Fruit fly (Drosophila melanogaster) whole organism, embryonic: Measurements from ENCODE around the gene nonC.
A peak's percentile ranks its signal among the peaks of the same experiment; 100 is the strongest.

ENCODE experiments used
- Aef1 ChIP-seq: fragments of 200-800 bp; sonication (Bioruptor generic); IDR thresholded peaks from 3 replicates; pipeline ENCODE4 v1.3.6; 2022; ENCODE audit warnings: missing biosample characterization, missing genetic modification characterization
- Bteb2 ChIP-seq: fragments of 200-800 bp; sonication (Bioruptor generic); optimal IDR thresholded peaks from 2 replicates; lab custom pipeline; 2016; ENCODE audit warnings: missing biosample characterization, missing genetic modification characterization
- CG10321 ChIP-seq: fragments of 200-800 bp; sonication (Bioruptor generic); IDR thresholded peaks from 2 replicates; pipeline ENCODE4 v1.3.6; 2022; ENCODE audit warnings: missing biosample characterization, missing genetic modification characterization
- CG11085 ChIP-seq: fragments of 200-800 bp; sonication (Bioruptor generic); IDR thresholded peaks from 2 replicates; pipeline ENCODE4 v1.3.6; 2022; ENCODE audit warnings: missing biosample characterization, missing genetic modification characterization
- CG12219 ChIP-seq: fragments of 200-800 bp; sonication (Bioruptor generic); optimal IDR thresholded peaks from 3 replicates; lab custom pipeline; 2018; ENCODE audit warnings: missing biosample characterization, mild to moderate bottlenecking, missing genetic modification characterization
- CG14441 ChIP-seq: fragments of 200-800 bp; sonication (Bioruptor generic); IDR thresholded peaks from 2 replicates; pipeline ENCODE4 v1.3.6; 2022; ENCODE audit warnings: missing biosample characterization, missing genetic modification characterization
- CG14667 ChIP-seq: fragments of 200-800 bp; sonication (Bioruptor generic); IDR thresholded peaks from 2 replicates; pipeline ENCODE4 v1.3.6; 2022; ENCODE audit warnings: missing biosample characterization, missing genetic modification characterization
- CG16779 ChIP-seq: fragments of 200-800 bp; sonication (Bioruptor generic); IDR thresholded peaks from 2 replicates; pipeline ENCODE4 v1.3.6; 2022; ENCODE audit warnings: missing biosample characterization, missing genetic modification characterization
- CG17359 ChIP-seq: fragments of 200-800 bp; sonication (Bioruptor generic); optimal IDR thresholded peaks from 3 replicates; lab custom pipeline; 2018; ENCODE audit warnings: missing biosample characterization, mild to moderate bottlenecking, missing genetic modification characterization, moderate library complexity
- CG17829 ChIP-seq: fragments of 200-800 bp; optimal IDR thresholded peaks from 2 replicates; lab custom pipeline; 2019; ENCODE audit warnings: missing biosample characterization, mild to moderate bottlenecking, missing genetic modification characterization, moderate library complexity
- CG2129 ChIP-seq: fragments of 200-800 bp; sonication (Bioruptor generic); IDR thresholded peaks from 2 replicates; pipeline ENCODE4 v1.3.6; 2022; ENCODE audit warnings: missing biosample characterization, missing genetic modification characterization; ENCODE audit not compliant: partially characterized antibody
- CG2712 ChIP-seq: fragments of 200-800 bp; optimal IDR thresholded peaks from 3 replicates; lab custom pipeline; 2019; ENCODE audit warnings: missing biosample characterization, mild to moderate bottlenecking, missing genetic modification characterization, moderate library complexity
- CG4404 ChIP-seq: fragments of 200-800 bp; sonication (Bioruptor generic); IDR thresholded peaks from 2 replicates; pipeline ENCODE4 v1.3.6; 2022; ENCODE audit warnings: missing biosample characterization, missing genetic modification characterization
- CG4617 ChIP-seq: fragments of 200-800 bp; sonication (Bioruptor generic); optimal IDR thresholded peaks from 3 replicates; lab custom pipeline; 2016; ENCODE audit warnings: missing biosample characterization, missing genetic modification characterization, borderline replicate concordance
- CG6254 ChIP-seq: fragments of 200-800 bp; sonication (Bioruptor generic); optimal IDR thresholded peaks from 3 replicates; lab custom pipeline; 2017; ENCODE audit warnings: mild to moderate bottlenecking, missing biosample characterization, missing genetic modification reagents, missing genetic modification characterization
- CG6654 ChIP-seq: fragments of 200-800 bp; sonication (Bioruptor generic); optimal IDR thresholded peaks from 2 replicates; lab custom pipeline; 2017; ENCODE audit warnings: missing biosample characterization, mild to moderate bottlenecking, missing genetic modification characterization
- CG7839 ChIP-seq: fragments of 200-800 bp; sonication (Bioruptor generic); optimal IDR thresholded peaks from 3 replicates; lab custom pipeline; 2018; ENCODE audit warnings: missing biosample characterization, mild to moderate bottlenecking, missing genetic modification characterization, moderate library complexity
- CG7987 ChIP-seq: fragments of 200-800 bp; sonication (Bioruptor generic); optimal IDR thresholded peaks from 2 replicates; lab custom pipeline; 2018; ENCODE audit warnings: missing biosample characterization, mild to moderate bottlenecking, missing genetic modification characterization, moderate library complexity
- CG8281 ChIP-seq: fragments of 200-800 bp; sonication (Bioruptor generic); optimal IDR thresholded peaks from 2 replicates; lab custom pipeline; 2018; ENCODE audit warnings: missing biosample characterization, mild to moderate bottlenecking, missing genetic modification characterization, moderate library complexity
- CG8388 ChIP-seq: fragments of 200-800 bp; sonication (Bioruptor generic); optimal IDR thresholded peaks from 2 replicates; lab custom pipeline; 2019; ENCODE audit warnings: missing biosample characterization, mild to moderate bottlenecking, missing genetic modification characterization, moderate library complexity
- CG9215 ChIP-seq: fragments of 200-800 bp; sonication (Bioruptor generic); IDR thresholded peaks from 2 replicates; pipeline ENCODE4 v1.3.6; 2022; ENCODE audit warnings: missing biosample characterization, missing genetic modification characterization
- E2f1 ChIP-seq: fragments of 200-800 bp; sonication (Bioruptor generic); IDR thresholded peaks from 2 replicates; pipeline ENCODE4 v1.3.6; 2022; ENCODE audit warnings: missing biosample characterization, missing genetic modification characterization
- H2.0 ChIP-seq: fragments of 200-800 bp; sonication (Bioruptor generic); IDR thresholded peaks from 2 replicates; pipeline ENCODE4 v1.3.6; 2022; ENCODE audit warnings: missing biosample characterization, missing genetic modification characterization
- Hmr ChIP-seq: fragments of 200-800 bp; sonication (Bioruptor generic); optimal IDR thresholded peaks from 3 replicates; lab custom pipeline; 2017; ENCODE audit warnings: mild to moderate bottlenecking, missing biosample characterization, missing genetic modification reagents, missing genetic modification characterization
- Hr39 ChIP-seq: fragments of >200 bp; optimal IDR thresholded peaks from 2 replicates; lab custom pipeline; 2017
- Lpt ChIP-seq: fragments of >200 bp; optimal IDR thresholded peaks from 2 replicates; lab custom pipeline; 2018; ENCODE audit warnings: missing biosample characterization, missing genetic modification characterization
- Max ChIP-seq: fragments of 200-800 bp; sonication (Bioruptor generic); optimal IDR thresholded peaks from 2 replicates; lab custom pipeline; 2016; ENCODE audit warnings: missing biosample characterization, mild to moderate bottlenecking, missing genetic modification characterization
- NC2α ChIP-seq: fragments of 200-800 bp; sonication (Bioruptor generic); optimal IDR thresholded peaks from 2 replicates; lab custom pipeline; 2016; ENCODE audit warnings: missing biosample characterization, missing genetic modification characterization
- Nf-YC ChIP-seq: fragments of 200-800 bp; optimal IDR thresholded peaks from 3 replicates; lab custom pipeline; 2019; ENCODE audit warnings: missing biosample characterization, mild to moderate bottlenecking, missing genetic modification characterization, moderate library complexity
- abd-A ChIP-seq: fragments of 200-800 bp; sonication (Bioruptor generic); optimal IDR thresholded peaks from 3 replicates; lab custom pipeline; 2019; ENCODE audit warnings: missing biosample characterization, mild to moderate bottlenecking, missing genetic modification characterization, moderate library complexity
- bab2 ChIP-seq: fragments of 200-800 bp; sonication (Bioruptor generic); optimal IDR thresholded peaks from 2 replicates; lab custom pipeline; 2016; ENCODE audit warnings: missing biosample characterization, missing genetic modification characterization
- bbx ChIP-seq: fragments of 200-800 bp; sonication (Bioruptor generic); IDR thresholded peaks from 2 replicates; pipeline ENCODE4 v1.3.6; 2022; ENCODE audit warnings: missing biosample characterization, missing genetic modification characterization; ENCODE audit not compliant: partially characterized antibody
- ci ChIP-seq: fragments of 200-800 bp; sonication (Bioruptor generic); IDR thresholded peaks from 3 replicates; pipeline ENCODE4 v1.3.6; 2022; ENCODE audit warnings: missing biosample characterization, missing genetic modification characterization
- danr ChIP-seq: fragments of 200-800 bp; sonication (Bioruptor generic); IDR thresholded peaks from 2 replicates; pipeline ENCODE4 v1.3.6; 2022; ENCODE audit warnings: missing biosample characterization, missing genetic modification characterization
- exex ChIP-seq: fragments of 200-800 bp; sonication (Bioruptor generic); optimal IDR thresholded peaks from 4 replicates; lab custom pipeline; 2018; ENCODE audit warnings: missing biosample characterization, mild to moderate bottlenecking, missing genetic modification characterization, moderate library complexity
- fd3F ChIP-seq: fragments of 200-800 bp; sonication (Bioruptor generic); optimal IDR thresholded peaks from 2 replicates; lab custom pipeline; 2018; ENCODE audit warnings: missing biosample characterization, mild to moderate bottlenecking, missing genetic modification characterization, moderate library complexity
- grn ChIP-seq: fragments of 200-800 bp; sonication (Bioruptor generic); optimal IDR thresholded peaks from 3 replicates; lab custom pipeline; 2017; ENCODE audit warnings: missing biosample characterization, missing genetic modification characterization
- kah ChIP-seq: fragments of 200-800 bp; sonication (Bioruptor generic); optimal IDR thresholded peaks from 2 replicates; lab custom pipeline; 2018; ENCODE audit warnings: missing biosample characterization, mild to moderate bottlenecking, missing genetic modification characterization
- lmd ChIP-seq: fragments of 200-800 bp; sonication (Bioruptor generic); IDR thresholded peaks from 2 replicates; pipeline ENCODE4 v1.3.6; 2022; ENCODE audit warnings: missing biosample characterization, missing genetic modification characterization
- mld ChIP-seq: fragments of 200-800 bp; sonication (Bioruptor generic); IDR thresholded peaks from 3 replicates; pipeline ENCODE4 v1.3.6; 2022; ENCODE audit warnings: missing biosample characterization, missing genetic modification characterization; ENCODE audit not compliant: partially characterized antibody
- phol ChIP-seq: fragments of 200-800 bp; sonication (Bioruptor generic); optimal IDR thresholded peaks from 3 replicates; lab custom pipeline; 2018; ENCODE audit warnings: missing biosample characterization, mild to moderate bottlenecking, missing genetic modification characterization, moderate library complexity
- ro ChIP-seq: fragments of 200-800 bp; sonication (Bioruptor generic); IDR thresholded peaks from 2 replicates; pipeline ENCODE4 v1.3.6; 2022; ENCODE audit warnings: missing biosample characterization, missing genetic modification characterization
- run ChIP-seq: fragments of 200-800 bp; sonication (Bioruptor generic); optimal IDR thresholded peaks from 3 replicates; lab custom pipeline; 2018; ENCODE audit warnings: missing biosample characterization, mild to moderate bottlenecking, missing genetic modification characterization
- tll ChIP-seq, 2 experiments: fragments of 200-800 bp in 1 of 2; fragments of >200 bp in 1 of 2; sonication (Bioruptor generic) in 1 of 2; optimal IDR thresholded peaks; 2 replicates each; lab custom pipeline; 2017 to 2019; ENCODE audit warnings: missing biosample characterization in 2 of 2, missing genetic modification characterization in 2 of 2, mild to moderate bottlenecking in 1 of 2, moderate library complexity in 1 of 2
- toy ChIP-seq: fragments of 200-800 bp; sonication (Bioruptor generic); IDR thresholded peaks from 2 replicates; pipeline ENCODE4 v1.3.6; 2022; ENCODE audit warnings: missing biosample characterization, missing genetic modification characterization
- tx ChIP-seq: fragments of 200-800 bp; sonication (Bioruptor generic); optimal IDR thresholded peaks from 2 replicates; lab custom pipeline; 2016; ENCODE audit warnings: missing biosample characterization, missing genetic modification characterization
- vvl ChIP-seq: fragments of 200-800 bp; sonication (Bioruptor generic); IDR thresholded peaks from 2 replicates; pipeline ENCODE4 v1.3.6; 2022; ENCODE audit warnings: missing biosample characterization, missing genetic modification characterization
- wdn ChIP-seq: fragments of 200-800 bp; sonication (Bioruptor generic); IDR thresholded peaks from 2 replicates; pipeline ENCODE4 v1.3.6; 2022; ENCODE audit warnings: missing biosample characterization, missing genetic modification characterization
- zfh2 ChIP-seq: fragments of 200-800 bp; sonication (Bioruptor generic); optimal IDR thresholded peaks from 2 replicates; lab custom pipeline; 2016; ENCODE audit warnings: missing biosample characterization, missing genetic modification characterization

nonC gene

DNA sequence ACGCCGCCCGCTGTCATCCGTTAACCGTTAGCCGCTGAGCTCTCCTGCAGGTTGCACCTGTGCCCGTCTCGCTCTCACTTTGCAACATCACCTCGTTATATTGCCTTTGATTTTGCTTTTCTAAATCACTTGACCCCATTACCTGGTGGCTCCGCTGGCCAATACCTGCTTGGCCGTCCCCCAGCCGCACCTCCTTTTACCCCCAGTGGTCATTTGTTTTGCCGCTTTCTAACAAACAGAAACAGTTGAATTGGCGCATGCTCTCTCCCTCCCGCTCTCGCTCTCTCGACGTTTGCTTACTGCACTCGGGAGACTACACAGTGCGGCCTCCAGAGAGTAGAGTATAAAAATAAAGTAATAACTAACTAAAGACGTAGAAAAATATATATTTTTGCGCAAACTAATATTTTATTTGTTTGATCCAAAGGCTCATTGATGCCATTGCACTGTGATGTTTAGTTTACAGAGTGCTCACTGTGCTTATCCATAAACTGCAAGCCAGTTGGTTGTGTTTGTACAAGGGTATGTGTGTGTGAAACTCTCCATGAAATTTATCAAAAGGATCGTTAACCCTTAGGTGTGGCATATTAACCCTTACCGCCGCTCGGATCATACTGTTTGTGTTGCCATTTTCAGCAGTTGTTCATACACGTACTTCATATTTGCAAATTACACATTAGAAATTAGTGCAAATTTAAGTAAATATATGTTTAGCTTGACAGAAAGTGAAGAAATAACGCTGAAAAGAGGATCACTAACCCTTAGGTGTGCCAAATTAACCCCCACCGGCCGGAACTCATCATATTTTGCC, 19.6 kb upstream of the nonC start (continued):
- TF ChIP-seq bbx (GFP tag; lab: Robert Waterston, UW) = no peak; the same call in 1 of the 2 replicates
- peak; percentile 3 for TF ChIP-seq CG6654 (GFP tag; lab: Kevin White, UChicago)
- TF ChIP-seq CG8388 (GFP tag; lab: Kevin White, UChicago) = no peak
- no peak for TF ChIP-seq CG6254 (GFP tag; lab: Kevin White, UChicago)
- peak; percentile 79 for TF ChIP-seq CG17829 (tag; lab: Kevin White, UChicago)
- TF ChIP-seq kah = no peak
- TF ChIP-seq danr (GFP tag; lab: Robert Waterston, UW) = 0 out of 2 replicates have a peak, but pooled peaks have one; percentile 47
- no peak for TF ChIP-seq tll (GFP tag; optimal IDR thresholded peaks at IDR 0.05; lab: Kevin White, UChicago)
- TF ChIP-seq H2.0 (GFP tag; lab: Robert Waterston, UW) = peak; percentile 87
- TF ChIP-seq CG8281 = peak; percentile 1
- no peak for TF ChIP-seq CG2129 (GFP tag; lab: Robert Waterston, UW)
- TF ChIP-seq Nf-YC (tag; lab: Kevin White, UChicago) = no peak
- peak; percentile 97 for TF ChIP-seq ci (GFP tag; lab: Robert Waterston, UW)
- peak; percentile 88 for TF ChIP-seq CG14441
- no peak for TF ChIP-seq Lpt (GFP tag; lab: Kevin White, UChicago)
- TF ChIP-seq CG4404 = peak; percentile 77
- TF ChIP-seq ro (GFP tag; lab: Robert Waterston, UW) = peak; percentile 50; the same call in 1 of the 2 replicates
- peak; percentile 48; the same call in 1 of the 2 replicates for TF ChIP-seq wdn (GFP tag; lab: Robert Waterston, UW)
- TF ChIP-seq Max (GFP tag; lab: Kevin White, UChicago) = peak; percentile 71
- TF ChIP-seq CG12219 (GFP tag; lab: Kevin White, UChicago) = peak; percentile 68
- peak; percentile 29 for TF ChIP-seq NC2α
- peak; percentile 87 for TF ChIP-seq Aef1
- TF ChIP-seq fd3F (GFP tag; lab: Kevin White, UChicago) = peak; percentile 18
- no peak for TF ChIP-seq mld
- TF ChIP-seq tx (GFP tag; lab: Kevin White, UChicago) = peak; percentile 42
- TF ChIP-seq CG14667 = peak; percentile 84
- TF ChIP-seq vvl (GFP tag; lab: Robert Waterston, UW) = peak; percentile 95
- peak; percentile 83 for TF ChIP-seq E2f1 (GFP tag; lab: Robert Waterston, UW)
- TF ChIP-seq Hmr (GFP tag; lab: Kevin White, UChicago) = no peak
- TF ChIP-seq CG9215 = peak; percentile 78
- TF ChIP-seq zfh2 (GFP tag; lab: Kevin White, UChicago) = peak; percentile 43
- no peak for TF ChIP-seq CG7839
- peak; percentile 84 for TF ChIP-seq CG2712 (tag; lab: Kevin White, UChicago)
- TF ChIP-seq CG11085 (GFP tag; lab: Robert Waterston, UW) = peak; percentile 73
- TF ChIP-seq Hr39 (lab: Kevin White, UChicago) = no peak
- no peak for TF ChIP-seq abd-A
- TF ChIP-seq toy (GFP tag; lab: Robert Waterston, UW) = peak; percentile 69; the same call in 1 of the 2 replicates
- TF ChIP-seq CG4617 (GFP tag; lab: Kevin White, UChicago) = peak; percentile 50
- peak; percentile 27; the same call in 1 of the 2 replicates for TF ChIP-seq CG16779 (GFP tag; lab: Robert Waterston, UW)
- peak; percentile 75 for TF ChIP-seq Bteb2 (GFP tag; lab: Kevin White, UChicago)
- TF ChIP-seq phol (tag; lab: Kevin White, UChicago) = peak; percentile 65
- TF ChIP-seq exex (tag; lab: Kevin White, UChicago) = peak; percentile 23
- TF ChIP-seq bab2 (GFP tag; lab: Kevin White, UChicago) = peak; percentile 73
- peak; percentile 12 for TF ChIP-seq CG7987 (GFP tag; lab: Kevin White, UChicago)
- no peak for TF ChIP-seq CG10321 (GFP tag; lab: Robert Waterston, UW)
- no peak for TF ChIP-seq grn
- peak; percentile 81 for TF ChIP-seq CG17359 (tag; lab: Kevin White, UChicago)
- peak; percentile 33 for TF ChIP-seq run (tag; lab: Kevin White, UChicago)
- peak; percentile 81 for TF ChIP-seq lmd (GFP tag; lab: Robert Waterston, UW)
